Fruit fly (Drosophila melanogaster) whole organism, pupa: ENCODE measurements around the gene Alp11.

Experiments
- CG12605 ChIP-seq: fragments of 200-800 bp; sonication (Bioruptor generic); IDR thresholded peaks from 2 replicates; pipeline ENCODE4 v1.3.6; 2022; ENCODE audit warnings: missing biosample characterization, missing genetic modification characterization
- CG8159 ChIP-seq: fragments of 200-800 bp; sonication (Bioruptor generic); optimal IDR thresholded peaks from 3 replicates; lab custom pipeline; 2018; ENCODE audit warnings: missing biosample characterization, mild to moderate bottlenecking, missing genetic modification characterization, moderate library complexity
- CG8301 ChIP-seq: fragments of 200-800 bp; sonication (Bioruptor generic); optimal IDR thresholded peaks from 2 replicates; lab custom pipeline; 2018; ENCODE audit warnings: missing biosample characterization, mild to moderate bottlenecking, missing genetic modification characterization
- CG9948 ChIP-seq: fragments of 200-800 bp; sonication (Bioruptor generic); optimal IDR thresholded peaks from 2 replicates; lab custom pipeline; 2018; ENCODE audit warnings: missing biosample characterization, mild to moderate bottlenecking, missing genetic modification characterization, moderate library complexity

DNA sequence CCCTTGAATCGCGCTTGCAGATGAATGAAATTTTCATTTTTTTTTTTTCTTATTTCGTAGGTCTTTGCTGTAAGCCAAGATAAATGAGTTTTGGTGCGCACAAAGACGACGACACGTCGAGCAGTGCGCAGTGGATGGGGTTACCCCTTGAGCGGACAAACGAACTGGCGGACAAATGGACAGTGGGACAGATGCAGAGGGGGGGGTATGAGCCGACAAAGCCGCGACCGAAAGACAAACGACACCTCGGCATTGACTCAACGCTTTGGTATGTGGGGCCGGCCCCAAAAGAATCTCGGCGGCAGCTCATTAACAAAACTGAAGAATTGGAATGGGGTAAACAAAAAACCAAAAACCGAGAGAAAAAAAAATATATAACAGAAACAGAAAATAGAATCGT is 21.8 kb downstream of the Alp11 start:
- no peak for TF ChIP-seq CG9948 (tag; lab: Kevin White, UChicago)
- TF ChIP-seq CG12605 (GFP tag; lab: Robert Waterston, UW), result no peak
- no peak for TF ChIP-seq CG8301
- TF ChIP-seq CG8159 (tag; lab: Kevin White, UChicago), result no peak
